Worm (Caenorhabditis elegans) whole organism, L3 larva: ENCODE results near the gene F41F3.1.

Experiments
- ZK546.5 ChIP-seq: sonication (generic microtip); optimal IDR thresholded peaks from 2 replicates; lab custom pipeline; 2017; ENCODE audit warnings: missing biosample characterization, missing genetic modification characterization
- fkh-10 ChIP-seq: sonication (generic microtip); optimal IDR thresholded peaks from 2 replicates; lab custom pipeline; 2017; ENCODE audit warnings: missing biosample characterization, missing genetic modification reagents, missing genetic modification characterization
- fkh-2 ChIP-seq: fragments of 150-350 bp; optimal IDR thresholded peaks from 2 replicates; lab custom pipeline; 2014; ENCODE audit warnings: missing biosample characterization, missing genetic modification reagents, missing genetic modification characterization
- mdl-1 ChIP-seq: fragments of 150-350 bp; optimal IDR thresholded peaks from 2 replicates; lab custom pipeline; 2014; ENCODE audit warnings: missing biosample characterization, missing genetic modification characterization
- nhr-11 ChIP-seq: fragments of 150-350 bp; optimal IDR thresholded peaks from 2 replicates; lab custom pipeline; 2014; ENCODE audit warnings: missing biosample characterization, missing genetic modification characterization
- nhr-43 ChIP-seq: sonication (generic microtip); optimal IDR thresholded peaks from 2 replicates; lab custom pipeline; 2016; ENCODE audit warnings: mild to moderate bottlenecking, missing genetic modification characterization, missing compliant biosample characterization; ENCODE audit not compliant: poor library complexity, severe bottlenecking
- pha-4 ChIP-seq: fragments of 150-350 bp; optimal IDR thresholded peaks from 2 replicates; lab custom pipeline; 2014; ENCODE audit warnings: missing biosample characterization, missing genetic modification reagents, missing genetic modification characterization
- skn-1 ChIP-seq: fragments of 150-350 bp; optimal IDR thresholded peaks from 2 replicates; lab custom pipeline; 2014; ENCODE audit warnings: missing biosample characterization, missing genetic modification characterization
- unc-39 ChIP-seq: sonication (generic microtip); optimal IDR thresholded peaks from 4 replicates; lab custom pipeline; 2017; ENCODE audit warnings: missing biosample characterization, missing genetic modification characterization
- ztf-11 ChIP-seq: fragments of 150-350 bp; optimal IDR thresholded peaks from 2 replicates; lab custom pipeline; 2014; ENCODE audit warnings: missing biosample characterization, missing genetic modification characterization

- TF ChIP-seq nhr-11 (tag; lab: Kevin White, UChicago) (no peak), unc-39 (no peak), ztf-11 (tag; lab: Kevin White, UChicago) (no peak), pha-4 (tag; lab: Kevin White, UChicago) (no peak), skn-1 (tag; lab: Kevin White, UChicago) (no peak), ZK546.5 (tag; lab: Kevin White, UChicago) (no peak), fkh-10 (GFP tag; lab: Kevin White, UChicago) (peak; percentile 48), mdl-1 (tag; lab: Kevin White, UChicago) (no peak), nhr-43 (tag; lab: Kevin White, UChicago) (no peak), fkh-2 (tag; lab: Kevin White, UChicago) (no peak)
Observed at ce11 chrV:4626344-4626743, 28.0 kb upstream of the F41F3.1 start.
